Worm (Caenorhabditis elegans): Measurements from ENCODE around the gene drl-1.
A peak's percentile ranks its signal among the peaks of the same experiment; 100 is the strongest.

The drl-1 gene

DNA sequence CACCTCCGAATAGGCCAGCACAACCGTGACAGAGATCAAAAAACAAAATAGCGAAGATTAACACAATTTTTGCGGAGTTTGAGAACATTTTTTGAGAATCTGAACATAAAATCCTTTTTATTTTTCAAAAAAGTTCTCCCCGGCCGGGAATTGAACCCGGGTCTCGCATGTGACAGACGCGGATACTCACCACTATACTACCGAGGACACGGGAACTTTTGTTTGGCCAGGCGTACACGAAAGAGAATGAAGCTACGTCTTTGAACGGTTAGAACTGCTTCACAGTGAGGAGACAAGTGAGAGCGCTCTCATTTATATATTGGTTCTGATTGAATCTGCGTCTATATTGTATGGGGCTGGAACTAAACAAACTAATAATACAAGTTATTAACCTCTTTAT is 2.4 kb upstream of the drl-1 start, which contains the start of gene grl-26 (continued):
- TF ChIP-seq T26A5.8 (tag; optimal IDR thresholded peaks at IDR 0.05) (no peak), F49E8.2 (tag; optimal IDR thresholded peaks at IDR 0.05; ENCODE audit: insufficient read depth) (peak; percentile 51), B0261.1 (tag; optimal IDR thresholded peaks at IDR 0.05) (peak; percentile 90), tbp1 (GFP tag; optimal IDR thresholded peaks at IDR 0.05) (peak; percentile 98), attf-3 (GFP tag; conservative IDR thresholded peaks at IDR 0.05) (0 out of 2 replicates have a peak, but pooled peaks have one; percentile 22), F37B4.10 (GFP tag; IDR thresholded peaks at IDR 0.05) (0 out of 2 replicates have a peak, but pooled peaks have one; percentile 86), dox-1 (GFP tag; IDR thresholded peaks at IDR 0.05) (peak; percentile 82), fkh-3 (tag; optimal IDR thresholded peaks at IDR 0.05) (no peak), bed-2 (GFP tag; IDR thresholded peaks at IDR 0.05) (0 out of 2 replicates have a peak, but pooled peaks have one; percentile 31), let-607 (tag; optimal IDR thresholded peaks at IDR 0.05) (peak; percentile 6 to 25), madf-3 (GFP tag; IDR thresholded peaks at IDR 0.05) (no peak), athp-1 (tag; optimal IDR thresholded peaks at IDR 0.05) (peak; percentile 54), T07F8.4 (tag; optimal IDR thresholded peaks at IDR 0.05) (peak; percentile 64), ztf-6 (GFP tag; IDR thresholded peaks at IDR 0.05) (no peak), madf-10 (tag; optimal IDR thresholded peaks at IDR 0.05) (peak; percentile 71), chd-7 (tag; optimal IDR thresholded peaks at IDR 0.05) (peak; percentile 48), nhr-120 (GFP tag; IDR thresholded peaks at IDR 0.05) (0 out of 2 replicates have a peak, but pooled peaks have one; percentile 15), aptf-3 (GFP tag; IDR thresholded peaks at IDR 0.05) (no peak), attf-6 (GFP tag; IDR thresholded peaks at IDR 0.05) (no peak), F39B2.1 (GFP tag; IDR thresholded peaks at IDR 0.05) (no peak), nfya-2 (GFP tag; IDR thresholded peaks at IDR 0.05) (no peak), dpff-1 (tag; optimal IDR thresholded peaks at IDR 0.05) (no peak), hrde-1 (tag; optimal IDR thresholded peaks at IDR 0.05; ENCODE audit: borderline replicate concordance) (no peak), lsl-1 (GFP tag; optimal IDR thresholded peaks at IDR 0.05) (peak; percentile 25), sea-2 (GFP tag; IDR thresholded peaks at IDR 0.05) (no peak), ceh-27 (GFP tag; optimal IDR thresholded peaks at IDR 0.05) (peak; percentile 28), cebp-1 (GFP tag; IDR thresholded peaks at IDR 0.05) (no peak; the same call in 1 of the 2 replicates), cebp-1 (tag; optimal IDR thresholded peaks at IDR 0.05) (no peak), somi-1 (GFP tag; optimal IDR thresholded peaks at IDR 0.05) (peak; percentile 58), dpl-1 (GFP tag; optimal IDR thresholded peaks at IDR 0.05) (no peak), aptf-2 (GFP tag; conservative IDR thresholded peaks at IDR 0.05) (no peak), Y56A3A.18 (GFP tag; IDR thresholded peaks at IDR 0.05) (peak; percentile 85), nhr-90 (tag; optimal IDR thresholded peaks at IDR 0.05) (peak; percentile 85), ceh-100 (GFP tag; IDR thresholded peaks at IDR 0.05) (peak; percentile 41; the same call in 1 of the 2 replicates)

DNA sequence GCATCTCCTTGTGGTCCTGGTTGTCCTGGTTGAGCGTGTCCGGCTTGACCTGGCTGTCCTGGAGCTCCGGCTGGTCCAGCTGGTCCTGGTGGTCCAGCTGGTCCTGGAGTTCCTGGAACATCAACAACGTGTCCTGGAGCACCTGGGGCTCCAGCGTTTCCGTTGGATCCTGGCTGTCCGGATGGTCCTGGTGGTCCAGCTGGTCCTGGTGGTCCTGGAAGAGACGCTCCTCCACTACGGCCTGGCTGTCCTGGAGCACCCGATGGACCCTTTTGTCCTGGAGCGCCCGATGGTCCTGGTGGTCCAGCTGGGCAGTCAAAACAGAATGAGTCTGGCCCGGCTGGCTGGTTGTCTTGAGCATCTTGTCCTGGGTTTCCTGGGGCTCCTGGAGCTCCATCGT is 781 bp downstream of the drl-1 start:
- peak; percentile 94 for TF ChIP-seq zfh-2 (GFP tag; conservative IDR thresholded peaks at IDR 0.05)
- TF ChIP-seq egrh-3 (GFP tag; IDR thresholded peaks at IDR 0.05): peak; percentile 87
- no peak for TF ChIP-seq sptf-2 (GFP tag; optimal IDR thresholded peaks at IDR 0.05)

ce11 chrIV:326564-327070 is 1.8 kb downstream of the drl-1 start, which contains the start of gene col-101:
Gene col-101, minus strand, starts transcription at chrIV:327020.
- TF ChIP-seq ztf-18 (tag; optimal IDR thresholded peaks at IDR 0.05): no peak

All from whole organism, young adult.